Worm (Caenorhabditis elegans) whole organism, young adult: ENCODE measurements around the gene sgk-1.
A peak's percentile ranks its signal among the peaks of the same experiment; 100 is the strongest.

ENCODE experiments used
- B0019.2 ChIP-seq: fragments of 200-800 bp; sonication (Bioruptor generic); conservative IDR thresholded peaks from 2 replicates; pipeline ENCODE4 v1.3.6; 2022; ENCODE audit warnings: missing genetic modification reagents, missing genetic modification characterization, missing compliant biosample characterization
- B0035.1 ChIP-seq: sonication (generic microtip); optimal IDR thresholded peaks from 2 replicates; lab custom pipeline; 2016; ENCODE audit warnings: missing genetic modification characterization, mild to moderate bottlenecking, missing compliant biosample characterization, missing genotype, missing genetic modification reagents
- B0261.1 ChIP-seq: sonication (generic microtip); optimal IDR thresholded peaks from 2 replicates; lab custom pipeline; 2016; ENCODE audit warnings: mild to moderate bottlenecking, missing genetic modification characterization, moderate library complexity, missing compliant biosample characterization
- C06A6.2 ChIP-seq: fragments of 200-800 bp; sonication (Bioruptor generic); conservative IDR thresholded peaks from 2 replicates; pipeline ENCODE4 v1.3.6; 2022; ENCODE audit warnings: missing genetic modification characterization, missing compliant biosample characterization
- C17E4.6 ChIP-seq: fragments of 200-800 bp; sonication (Bioruptor generic); IDR thresholded peaks from 2 replicates; pipeline ENCODE4 v1.3.6; 2022; ENCODE audit warnings: missing genetic modification reagents, missing genetic modification characterization, missing compliant biosample characterization
- F10E7.11 ChIP-seq: sonication (generic microtip); optimal IDR thresholded peaks from 2 replicates; lab custom pipeline; 2017; ENCODE audit warnings: mild to moderate bottlenecking, missing genetic modification characterization, moderate library complexity, missing compliant biosample characterization
- F22D6.2 ChIP-seq: sonication (generic microtip); optimal IDR thresholded peaks from 2 replicates; lab custom pipeline; 2016; ENCODE audit warnings: mild to moderate bottlenecking, missing genetic modification characterization, missing compliant biosample characterization
- F39B2.1 ChIP-seq: fragments of 200-800 bp; sonication (Bioruptor generic); IDR thresholded peaks from 2 replicates; pipeline ENCODE4 v1.3.6; 2022; ENCODE audit warnings: missing genetic modification reagents, missing genetic modification characterization, missing compliant biosample characterization
- F55B11.4 ChIP-seq: sonication (generic microtip); optimal IDR thresholded peaks from 2 replicates; lab custom pipeline; 2016; ENCODE audit warnings: missing compliant biosample characterization, missing genetic modification characterization, borderline replicate concordance; ENCODE audit not compliant: insufficient read depth
- K12H6.12 ChIP-seq: fragments of 200-800 bp; sonication (Bioruptor generic); optimal IDR thresholded peaks from 2 replicates; lab custom pipeline; 2018; ENCODE audit warnings: mild to moderate bottlenecking, missing genetic modification characterization, missing compliant biosample characterization
- Y53F4B.3 ChIP-seq: fragments of 200-800 bp; sonication (Bioruptor generic); IDR thresholded peaks from 2 replicates; pipeline ENCODE4 v1.3.6; 2022; ENCODE audit warnings: missing genetic modification reagents, missing genetic modification characterization, missing compliant biosample characterization
- Y53G8AR.9 ChIP-seq: fragments of 200-800 bp; sonication (Bioruptor generic); conservative IDR thresholded peaks from 2 replicates; pipeline ENCODE4 v1.3.6; 2022; ENCODE audit warnings: missing genetic modification reagents, missing genetic modification characterization, missing compliant biosample characterization
- Y95B8A.8 ChIP-seq: fragments of 200-800 bp; sonication (Bioruptor generic); IDR thresholded peaks from 2 replicates; pipeline ENCODE4 v1.3.6; 2022; ENCODE audit warnings: missing genetic modification reagents, missing genetic modification characterization, missing compliant biosample characterization
- bed-2 ChIP-seq: fragments of 200-800 bp; sonication (Bioruptor generic); IDR thresholded peaks from 2 replicates; pipeline ENCODE4 v1.3.6; 2022; ENCODE audit warnings: missing genetic modification reagents, missing genetic modification characterization, missing compliant biosample characterization
- ccch-3 ChIP-seq: fragments of 200-800 bp; sonication (Bioruptor generic); optimal IDR thresholded peaks from 2 replicates; lab custom pipeline; 2018; ENCODE audit warnings: mild to moderate bottlenecking, missing genetic modification characterization, missing compliant biosample characterization
- cebp-1 ChIP-seq, 2 experiments: fragments of 200-800 bp in 1 of 2; sonication (Bioruptor generic) in 1 of 2; sonication (generic microtip) in 1 of 2; IDR thresholded peaks in 1 of 2; optimal IDR thresholded peaks in 1 of 2; 2 replicates each; pipeline versions ENCODE4 v1.3.6 to Lab custom; 2017 to 2022; ENCODE audit warnings: missing compliant biosample characterization in 2 of 2, missing genetic modification characterization in 2 of 2, mild to moderate bottlenecking in 1 of 2, missing genetic modification reagents in 1 of 2, moderate library complexity in 1 of 2
- ceh-100 ChIP-seq: fragments of 200-800 bp; sonication (Bioruptor generic); IDR thresholded peaks from 2 replicates; pipeline ENCODE4 v1.3.6; 2022; ENCODE audit warnings: missing genetic modification reagents, missing genetic modification characterization, missing compliant biosample characterization
- ceh-58 ChIP-seq: fragments of 200-800 bp; sonication (Bioruptor generic); IDR thresholded peaks from 2 replicates; pipeline ENCODE4 v1.3.6; 2022; ENCODE audit warnings: missing genetic modification characterization, missing compliant biosample characterization
- chd-7 ChIP-seq: sonication (generic microtip); optimal IDR thresholded peaks from 2 replicates; lab custom pipeline; 2016; ENCODE audit warnings: mild to moderate bottlenecking, missing genetic modification characterization, moderate library complexity, missing compliant biosample characterization
- dpff-1 ChIP-seq: sonication (generic microtip); optimal IDR thresholded peaks from 2 replicates; lab custom pipeline; 2017; ENCODE audit warnings: mild to moderate bottlenecking, missing genetic modification characterization, missing compliant biosample characterization
- efl-1 ChIP-seq: fragments of 150-350 bp; optimal IDR thresholded peaks from 2 replicates; lab custom pipeline; 2014; ENCODE audit warnings: missing biosample characterization, missing genetic modification reagents, missing genetic modification characterization
- fkh-3 ChIP-seq: sonication (generic microtip); optimal IDR thresholded peaks from 2 replicates; lab custom pipeline; 2016; ENCODE audit warnings: mild to moderate bottlenecking, missing genetic modification characterization, missing compliant biosample characterization
- him-1 ChIP-seq: sonication (generic microtip); optimal IDR thresholded peaks from 2 replicates; lab custom pipeline; 2016; ENCODE audit warnings: missing genotype, missing genetic modification reagents, missing genetic modification characterization, missing compliant biosample characterization
- hlh-12 ChIP-seq: sonication (generic microtip); optimal IDR thresholded peaks from 2 replicates; lab custom pipeline; 2016; ENCODE audit warnings: missing genetic modification characterization, missing compliant biosample characterization
- let-526 ChIP-seq: fragments of 200-800 bp; sonication (Bioruptor generic); IDR thresholded peaks from 2 replicates; pipeline ENCODE4 v1.3.6; 2022; ENCODE audit warnings: missing genetic modification reagents, missing genetic modification characterization, missing compliant biosample characterization
- let-607 ChIP-seq, 2 experiments: fragments of 200-800 bp in 1 of 2; sonication (Bioruptor generic) in 1 of 2; sonication (generic microtip) in 1 of 2; optimal IDR thresholded peaks; 2 replicates each; lab custom pipeline; 2016 to 2018; ENCODE audit warnings: mild to moderate bottlenecking in 2 of 2, missing compliant biosample characterization in 2 of 2, missing genetic modification characterization in 2 of 2, moderate library complexity in 2 of 2, missing genotype in 1 of 2
- lin-35 ChIP-seq, 3 experiments: fragments of 150-350 bp in 2 of 3; sonication (generic microtip) in 1 of 3; optimal IDR thresholded peaks; 2 replicates each; lab custom pipeline; 2014 to 2018; ENCODE audit warnings: missing biosample characterization in 3 of 3, missing genetic modification characterization in 3 of 3, missing genetic modification reagents in 3 of 3
- madf-10 ChIP-seq: sonication (generic microtip); optimal IDR thresholded peaks from 2 replicates; lab custom pipeline; 2016; ENCODE audit warnings: mild to moderate bottlenecking, missing genetic modification characterization, missing compliant biosample characterization
- mcd-1 ChIP-seq: fragments of 200-800 bp; sonication (Bioruptor generic); IDR thresholded peaks from 2 replicates; pipeline ENCODE4 v1.3.6; 2022; ENCODE audit warnings: missing genetic modification reagents, missing genetic modification characterization, missing compliant biosample characterization
- mel-28 ChIP-seq: sonication (generic microtip); optimal IDR thresholded peaks from 2 replicates; lab custom pipeline; 2016; ENCODE audit warnings: borderline replicate concordance, mild to moderate bottlenecking, missing genetic modification characterization, missing compliant biosample characterization
- mes-4 ChIP-seq: sonication (generic microtip); optimal IDR thresholded peaks from 2 replicates; lab custom pipeline; 2016; ENCODE audit warnings: missing genotype, missing genetic modification characterization, missing compliant biosample characterization
- mxl-1 ChIP-seq: sonication (generic microtip); optimal IDR thresholded peaks from 2 replicates; lab custom pipeline; 2016; ENCODE audit warnings: missing genetic modification characterization, missing compliant biosample characterization
- nfyb-1 ChIP-seq: fragments of 200-800 bp; sonication (Bioruptor generic); IDR thresholded peaks from 2 replicates; pipeline ENCODE4 v1.3.6; 2022; ENCODE audit warnings: missing genetic modification reagents, missing genetic modification characterization, missing compliant biosample characterization
- nhr-80 ChIP-seq: sonication (generic microtip); optimal IDR thresholded peaks from 2 replicates; lab custom pipeline; 2016; ENCODE audit warnings: missing genetic modification characterization, missing compliant biosample characterization
- rcor-1 ChIP-seq: fragments of 200-800 bp; sonication (Bioruptor generic); IDR thresholded peaks from 2 replicates; pipeline ENCODE4 v1.3.6; 2022; ENCODE audit warnings: missing genetic modification reagents, missing genetic modification characterization, missing compliant biosample characterization
- rpc-1 ChIP-seq, 2 experiments: fragments of 150-350 bp in 1 of 2; sonication (generic microtip) in 1 of 2; optimal IDR thresholded peaks; 2 replicates each; lab custom pipeline; 2014 to 2018; ENCODE audit warnings: missing biosample characterization in 1 of 2, missing genetic modification characterization in 1 of 2, missing genetic modification reagents in 1 of 2, missing genotype in 1 of 2
- sdz-38 ChIP-seq: sonication (generic microtip); optimal IDR thresholded peaks from 2 replicates; lab custom pipeline; 2016; ENCODE audit warnings: missing genotype, missing genetic modification characterization, missing compliant biosample characterization
- snpc-3.4 ChIP-seq: sonication (generic microtip); optimal IDR thresholded peaks from 2 replicates; lab custom pipeline; 2017; ENCODE audit warnings: missing genetic modification characterization, mild to moderate bottlenecking, missing compliant biosample characterization, antibody characterized with exemption, moderate library complexity, missing genotype, missing genetic modification reagents
- somi-1 ChIP-seq: fragments of 200-800 bp; sonication (Bioruptor generic); optimal IDR thresholded peaks from 2 replicates; lab custom pipeline; 2018; ENCODE audit warnings: mild to moderate bottlenecking, missing genetic modification characterization, missing compliant biosample characterization
- sptf-2 ChIP-seq: fragments of 200-800 bp; sonication (Bioruptor generic); optimal IDR thresholded peaks from 2 replicates; lab custom pipeline; 2018; ENCODE audit warnings: mild to moderate bottlenecking, missing genetic modification characterization, missing compliant biosample characterization
- tlf-1 ChIP-seq: fragments of 200-800 bp; sonication (Bioruptor generic); optimal IDR thresholded peaks from 2 replicates; lab custom pipeline; 2018; ENCODE audit warnings: mild to moderate bottlenecking, missing genetic modification characterization, missing compliant biosample characterization
- unc-130 ChIP-seq: sonication (generic microtip); optimal IDR thresholded peaks from 2 replicates; lab custom pipeline; 2016; ENCODE audit warnings: missing genetic modification reagents, missing genetic modification characterization, missing compliant biosample characterization
- xnd-1 ChIP-seq: sonication (generic microtip); optimal IDR thresholded peaks from 2 replicates; lab custom pipeline; 2016; ENCODE audit warnings: missing genotype, missing genetic modification reagents, missing genetic modification characterization, missing compliant biosample characterization
- zfh-2 ChIP-seq: fragments of 200-800 bp; sonication (Bioruptor generic); conservative IDR thresholded peaks from 2 replicates; pipeline ENCODE4 v1.3.6; 2022; ENCODE audit warnings: missing genetic modification reagents, missing genetic modification characterization, missing compliant biosample characterization
- zim-3 ChIP-seq: sonication (generic microtip); optimal IDR thresholded peaks from 2 replicates; lab custom pipeline; 2017; ENCODE audit warnings: mild to moderate bottlenecking, missing genetic modification characterization, moderate library complexity, missing compliant biosample characterization
- ztf-22 ChIP-seq: fragments of 200-800 bp; sonication (Bioruptor generic); optimal IDR thresholded peaks from 2 replicates; lab custom pipeline; 2018; ENCODE audit warnings: mild to moderate bottlenecking, missing genetic modification characterization, moderate library complexity, missing compliant biosample characterization
- ztf-25 ChIP-seq: fragments of 200-800 bp; sonication (Bioruptor generic); IDR thresholded peaks from 2 replicates; pipeline ENCODE4 v1.3.6; 2022; ENCODE audit warnings: missing genetic modification reagents, missing genetic modification characterization, missing compliant biosample characterization

sgk-1 gene

DNA sequence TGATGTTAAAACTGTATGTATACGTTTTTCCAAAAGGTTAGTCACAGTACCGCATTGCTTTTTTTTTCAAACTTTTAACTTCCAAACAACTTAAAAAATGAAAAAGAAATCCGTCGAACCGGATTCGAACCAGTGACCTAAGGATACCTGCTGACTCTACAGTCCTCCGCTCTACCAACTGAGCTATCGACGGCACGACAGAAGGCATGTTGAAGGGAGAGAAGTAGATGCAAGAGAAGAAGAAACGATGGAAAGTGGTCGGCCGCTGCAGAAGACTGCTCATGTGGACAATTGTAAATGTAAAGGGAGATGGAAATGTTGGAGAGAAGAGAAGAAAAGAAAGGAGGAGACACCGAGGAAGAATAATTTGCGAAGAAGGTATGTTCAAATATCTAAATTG lies 52.3 kb downstream of the sgk-1 start (continued):
- TF ChIP-seq efl-1 (GFP tag; lab: Kevin White, UChicago), result no peak
- no peak for TF ChIP-seq F55B11.4
- TF ChIP-seq ccch-3, result no peak
- peak; percentile 41 for TF ChIP-seq unc-130 (GFP tag; lab: Kevin White, UChicago)
- peak; percentile 50 for TF ChIP-seq F22D6.2 (tag; lab: Kevin White, UChicago)
- peak; percentile 91 for TF ChIP-seq rcor-1
- TF ChIP-seq let-607 (tag; optimal IDR thresholded peaks at IDR 0.05; lab: Kevin White, UChicago), result peak; percentile 57 to 71
- TF ChIP-seq let-526 (GFP tag; lab: Robert Waterston, UW), result peak; percentile 67; the same call in 1 of the 2 replicates
- 0 out of 2 replicates have a peak, but pooled peaks have one; percentile 39 for TF ChIP-seq bed-2
- no peak for TF ChIP-seq B0019.2 (GFP tag; lab: Robert Waterston, UW)
- TF ChIP-seq sdz-38 (tag; lab: Kevin White, UChicago), result no peak
- peak; percentile 69 for TF ChIP-seq K12H6.12 (tag; lab: Kevin White, UChicago)
- TF ChIP-seq mxl-1 (tag; lab: Kevin White, UChicago), result peak; percentile 66
- TF ChIP-seq somi-1 (GFP tag; lab: Kevin White, UChicago), result peak; percentile 75
- TF ChIP-seq ceh-58 (GFP tag; lab: Robert Waterston, UW), result peak; percentile 89; the same call in 1 of the 2 replicates
- TF ChIP-seq tlf-1 (GFP tag; lab: Kevin White, UChicago), result peak; percentile 86
- TF ChIP-seq sptf-2 (GFP tag; lab: Kevin White, UChicago), result peak; percentile 79
- no peak for TF ChIP-seq xnd-1 (tag; lab: Kevin White, UChicago)
- TF ChIP-seq F10E7.11 (tag; lab: Kevin White, UChicago), result peak; percentile 77
- no peak for TF ChIP-seq Y53F4B.3 (GFP tag; lab: Robert Waterston, UW)
- peak; percentile 53 for TF ChIP-seq ztf-22 (GFP tag; lab: Kevin White, UChicago)
- peak; percentile 91 for TF ChIP-seq fkh-3 (tag; lab: Kevin White, UChicago)
- peak; percentile 93 for TF ChIP-seq nfyb-1 (GFP tag; lab: Robert Waterston, UW)
- TF ChIP-seq mel-28 (tag; lab: Kevin White, UChicago), result peak; percentile 46
- peak; percentile 99 for TF ChIP-seq B0261.1 (tag; lab: Kevin White, UChicago)
- TF ChIP-seq C17E4.6 (GFP tag; lab: Robert Waterston, UW), result peak; percentile 39; the same call in 1 of the 2 replicates
- peak; percentile 37 for TF ChIP-seq him-1
- TF ChIP-seq nhr-80 (tag; lab: Kevin White, UChicago), result peak; percentile 54
- peak; percentile 69 for TF ChIP-seq ceh-100 (GFP tag; lab: Robert Waterston, UW)
- no peak for TF ChIP-seq hlh-12 (tag; lab: Kevin White, UChicago)
- TF ChIP-seq snpc-3.4 (tag; lab: Kevin White, UChicago), result peak; percentile 86
- TF ChIP-seq Y95B8A.8, result peak; percentile 57; the same call in 1 of the 2 replicates
- peak; percentile 90 for TF ChIP-seq madf-10 (tag; lab: Kevin White, UChicago)
- TF ChIP-seq F39B2.1 (GFP tag; lab: Robert Waterston, UW), result peak; percentile 84; the same call in 1 of the 2 replicates
- TF ChIP-seq chd-7 (tag; lab: Kevin White, UChicago), result peak; percentile 85
- TF ChIP-seq C06A6.2 (GFP tag; lab: Robert Waterston, UW), result peak; percentile 77
- peak; percentile 80 for TF ChIP-seq zim-3 (tag; lab: Kevin White, UChicago)
- TF ChIP-seq dpff-1 (tag; lab: Kevin White, UChicago), result no peak
- TF ChIP-seq Y53G8AR.9 (GFP tag; lab: Robert Waterston, UW), result peak; percentile 89
- TF ChIP-seq rpc-1 (optimal IDR thresholded peaks at IDR 0.05; lab: Kevin White, UChicago), result peak; percentile 96
- peak; percentile 92 for TF ChIP-seq rpc-1 (tag; optimal IDR thresholded peaks at IDR 0.05; lab: Kevin White, UChicago)
- peak; percentile 74 for TF ChIP-seq cebp-1 (GFP tag; IDR thresholded peaks at IDR 0.05; lab: Robert Waterston, UW)
- TF ChIP-seq cebp-1 (tag; optimal IDR thresholded peaks at IDR 0.05; lab: Kevin White, UChicago), result peak; percentile 88
- TF ChIP-seq mcd-1, result peak; percentile 81
- peak; percentile 75 for TF ChIP-seq B0035.1
- peak; percentile 81 for TF ChIP-seq ztf-25
- TF ChIP-seq zfh-2, result peak; percentile 68
- peak; percentile 68 for TF ChIP-seq mes-4 (tag; lab: Kevin White, UChicago)
- peak in 2 of 3 experiments; percentile 5 to 89 for TF ChIP-seq lin-35 (GFP tag; optimal IDR thresholded peaks at IDR 0.05; lab: Kevin White, UChicago)
